In the genomic region with DNA sequence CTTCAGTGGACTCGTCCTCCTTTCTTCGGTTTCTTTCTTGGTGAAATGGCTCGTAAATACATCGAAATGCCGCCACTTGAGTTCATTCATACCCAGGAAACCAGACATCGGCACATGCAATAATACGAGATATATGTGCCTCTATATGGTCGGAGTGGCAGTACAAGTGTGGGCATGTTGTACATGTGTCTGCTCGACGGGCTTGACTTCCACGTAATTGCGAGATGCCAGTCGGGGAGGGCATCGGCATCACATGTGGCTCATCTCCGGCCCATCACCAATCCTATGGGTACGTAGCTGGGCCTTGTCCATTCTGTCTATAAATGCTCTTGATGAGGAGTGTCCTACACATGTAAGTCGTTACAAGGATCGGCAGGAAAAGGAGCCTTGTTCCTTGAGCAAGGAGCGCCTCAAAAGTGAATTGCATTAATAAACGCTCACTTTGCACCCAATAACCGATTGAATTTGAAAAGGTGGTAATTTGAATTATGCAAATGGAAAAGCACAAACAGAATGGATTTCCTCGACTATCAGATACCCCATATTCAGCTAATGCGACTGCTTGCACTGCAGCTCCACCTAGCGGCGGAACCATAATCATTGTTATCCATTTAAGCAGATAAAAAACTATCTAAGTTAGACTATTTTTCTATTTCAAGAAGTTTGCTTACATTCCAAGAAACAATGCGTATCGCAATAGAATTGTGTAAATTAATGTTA, we compare ENCODE assay signal across 3 fruit fly cellular contexts.
TF ChIP-seq lines count a peak whose summit lies in the region.

No protein-coding gene starts in this region.

- TF ChIP-seq CTCF in S2 (optimal IDR thresholded peaks at IDR 0.05; lab: Kevin White, UChicago) = peak; percentile 67 to 77
- peak; percentile 76 for TF ChIP-seq CTCF in whole organism, embryonic (GFP tag; optimal IDR thresholded peaks at IDR 0.05; lab: Kevin White, UChicago)

TF ChIP-seq in whole organism, embryonic, 481 proteins besides CTCF, POLR2A, EP300 and RAD21:
- TF ChIP-seq CG2199 (GFP tag; IDR thresholded peaks at IDR 0.05; lab: Robert Waterston, UW) (0 out of 3 replicates have a peak, but pooled peaks have one; percentile 52), vnd (GFP tag; IDR thresholded peaks at IDR 0.05; lab: Robert Waterston, UW; ENCODE audit: partially characterized antibody) (peak; percentile 39; the same call in 1 of the 3 replicates), CG6791 (GFP tag; IDR thresholded peaks at IDR 0.05; lab: Robert Waterston, UW; ENCODE audit: partially characterized antibody) (peak; percentile 58; the same call in 2 of the 3 replicates), CG14860 (GFP tag; IDR thresholded peaks at IDR 0.05; lab: Robert Waterston, UW; ENCODE audit: partially characterized antibody) (peak; percentile 49; the same call in 1 of the 3 replicates), disco-r (GFP tag; optimal IDR thresholded peaks at IDR 0.05; lab: Kevin White, UChicago) (no peak), mam (GFP tag; optimal IDR thresholded peaks at IDR 0.05; lab: Kevin White, UChicago) (no peak), CG16813 (GFP tag; IDR thresholded peaks at IDR 0.05; lab: Robert Waterston, UW; ENCODE audit: partially characterized antibody) (peak; percentile 62), Pdp1 (GFP tag; optimal IDR thresholded peaks at IDR 0.05; lab: Kevin White, UChicago) (no peak), HLH4C (GFP tag; IDR thresholded peaks at IDR 0.05; lab: Robert Waterston, UW; ENCODE audit: partially characterized antibody) (peak; percentile 56; the same call in 2 of the 3 replicates), CG7963 (GFP tag; IDR thresholded peaks at IDR 0.05; lab: Robert Waterston, UW; ENCODE audit: partially characterized antibody) (peak; percentile 35; the same call in 1 of the 3 replicates), Ssrp (tag; optimal IDR thresholded peaks at IDR 0.05; lab: Kevin White, UChicago) (no peak), CG12769 (tag; optimal IDR thresholded peaks at IDR 0.05; lab: Kevin White, UChicago) (no peak), tup (GFP tag; optimal IDR thresholded peaks at IDR 0.05; lab: Kevin White, UChicago) (no peak), ranshi (GFP tag; IDR thresholded peaks at IDR 0.05; lab: Robert Waterston, UW) (no peak), chm (GFP tag; IDR thresholded peaks at IDR 0.05; lab: Robert Waterston, UW) (no peak), Opbp (GFP tag; IDR thresholded peaks at IDR 0.05; lab: Robert Waterston, UW; ENCODE audit: partially characterized antibody) (peak; percentile 9; the same call in 2 of the 3 replicates), ewg (GFP tag; optimal IDR thresholded peaks at IDR 0.05; lab: Kevin White, UChicago) (no peak), Sox102F (GFP tag; optimal IDR thresholded peaks at IDR 0.05; lab: Kevin White, UChicago) (no peak), CG10565 (GFP tag; optimal IDR thresholded peaks at IDR 0.05; lab: Kevin White, UChicago) (no peak), twi (tag; optimal IDR thresholded peaks at IDR 0.05; lab: Kevin White, UChicago) (peak; percentile 100), E2f2 (GFP tag; IDR thresholded peaks at IDR 0.05; lab: Robert Waterston, UW) (no peak)

TF ChIP-seq in whole organism, pupa, 21 proteins besides CTCF, POLR2A, EP300 and RAD21:
- TF ChIP-seq CG4496 (GFP tag; IDR thresholded peaks at IDR 0.05; lab: Robert Waterston, UW) (no peak), CG34367 (tag; optimal IDR thresholded peaks at IDR 0.05; lab: Kevin White, UChicago) (no peak), CG10348 (GFP tag; IDR thresholded peaks at IDR 0.05; lab: Robert Waterston, UW) (no peak), D1 (tag; optimal IDR thresholded peaks at IDR 0.05; lab: Kevin White, UChicago) (no peak), gl (tag; optimal IDR thresholded peaks at IDR 0.05; lab: Kevin White, UChicago) (no peak), Pif1A (GFP tag; optimal IDR thresholded peaks at IDR 0.05; lab: Kevin White, UChicago) (no peak), CG14655 (GFP tag; optimal IDR thresholded peaks at IDR 0.05; lab: Kevin White, UChicago) (no peak), EcR (GFP tag; optimal IDR thresholded peaks at IDR 0.05; lab: Kevin White, UChicago) (peak; percentile 26)
TF ChIP-seq in whole organism, pupa: peak in this region for 1.
